Worm (Caenorhabditis elegans) whole organism, young adult: ENCODE results near the gene clec-169.

ENCODE experiments used
- F10E7.11 ChIP-seq: sonication (generic microtip); optimal IDR thresholded peaks from 2 replicates; lab custom pipeline; 2017; ENCODE audit warnings: mild to moderate bottlenecking, missing genetic modification characterization, moderate library complexity, missing compliant biosample characterization
- F33H1.4 ChIP-seq: fragments of 200-800 bp; sonication (Bioruptor generic); IDR thresholded peaks from 2 replicates; pipeline ENCODE4 v1.3.6; 2022; ENCODE audit warnings: missing genetic modification reagents, missing genetic modification characterization, missing compliant biosample characterization
- F37B4.10 ChIP-seq: fragments of 200-800 bp; sonication (Bioruptor generic); IDR thresholded peaks from 2 replicates; pipeline ENCODE4 v1.3.6; 2022; ENCODE audit warnings: missing genetic modification characterization, missing compliant biosample characterization
- F57C9.4 ChIP-seq: sonication (generic microtip); optimal IDR thresholded peaks from 2 replicates; lab custom pipeline; 2017; ENCODE audit warnings: mild to moderate bottlenecking, missing genetic modification characterization, missing compliant biosample characterization
- Y53F4B.3 ChIP-seq: fragments of 200-800 bp; sonication (Bioruptor generic); IDR thresholded peaks from 2 replicates; pipeline ENCODE4 v1.3.6; 2022; ENCODE audit warnings: missing genetic modification reagents, missing genetic modification characterization, missing compliant biosample characterization
- Y53G8AR.9 ChIP-seq: fragments of 200-800 bp; sonication (Bioruptor generic); conservative IDR thresholded peaks from 2 replicates; pipeline ENCODE4 v1.3.6; 2022; ENCODE audit warnings: missing genetic modification reagents, missing genetic modification characterization, missing compliant biosample characterization
- attf-5 ChIP-seq: fragments of 200-800 bp; sonication (Bioruptor generic); optimal IDR thresholded peaks from 2 replicates; lab custom pipeline; 2018; ENCODE audit warnings: mild to moderate bottlenecking, missing genetic modification characterization, missing compliant biosample characterization
- cebp-2 ChIP-seq: fragments of 200-800 bp; sonication (Bioruptor generic); IDR thresholded peaks from 2 replicates; pipeline ENCODE4 v1.3.6; 2022; ENCODE audit warnings: missing genetic modification characterization, missing compliant biosample characterization
- ceh-100 ChIP-seq: fragments of 200-800 bp; sonication (Bioruptor generic); IDR thresholded peaks from 2 replicates; pipeline ENCODE4 v1.3.6; 2022; ENCODE audit warnings: missing genetic modification reagents, missing genetic modification characterization, missing compliant biosample characterization
- ceh-58 ChIP-seq: fragments of 200-800 bp; sonication (Bioruptor generic); IDR thresholded peaks from 2 replicates; pipeline ENCODE4 v1.3.6; 2022; ENCODE audit warnings: missing genetic modification characterization, missing compliant biosample characterization
- ceh-91 ChIP-seq: fragments of 200-800 bp; sonication (Bioruptor generic); IDR thresholded peaks from 2 replicates; pipeline ENCODE4 v1.3.6; 2022; ENCODE audit warnings: missing genetic modification reagents, missing genetic modification characterization, missing compliant biosample characterization
- die-1 ChIP-seq: sonication (generic microtip); optimal IDR thresholded peaks from 2 replicates; lab custom pipeline; 2016; ENCODE audit warnings: missing genotype, mild to moderate bottlenecking, missing genetic modification characterization, missing compliant biosample characterization
- dox-1 ChIP-seq: fragments of 200-800 bp; sonication (Bioruptor generic); IDR thresholded peaks from 2 replicates; pipeline ENCODE4 v1.3.6; 2022; ENCODE audit warnings: missing genetic modification reagents, missing genetic modification characterization, missing compliant biosample characterization
- dpl-1 ChIP-seq: fragments of 150-350 bp; optimal IDR thresholded peaks from 2 replicates; lab custom pipeline; 2014; ENCODE audit warnings: missing biosample characterization, missing genetic modification reagents, missing genetic modification characterization
- efl-1 ChIP-seq: fragments of 150-350 bp; optimal IDR thresholded peaks from 2 replicates; lab custom pipeline; 2014; ENCODE audit warnings: missing biosample characterization, missing genetic modification reagents, missing genetic modification characterization
- egl-18 ChIP-seq: fragments of 200-800 bp; sonication (Bioruptor generic); IDR thresholded peaks from 2 replicates; pipeline ENCODE4 v1.3.6; 2022; ENCODE audit warnings: missing genetic modification reagents, missing genetic modification characterization, missing compliant biosample characterization
- egrh-3 ChIP-seq: fragments of 200-800 bp; sonication (Bioruptor generic); IDR thresholded peaks from 2 replicates; pipeline ENCODE4 v1.3.6; 2022; ENCODE audit warnings: missing genetic modification reagents, missing genetic modification characterization, missing compliant biosample characterization
- ets-4 ChIP-seq: fragments of 200-800 bp; sonication (Bioruptor generic); optimal IDR thresholded peaks from 2 replicates; lab custom pipeline; 2018; ENCODE audit warnings: mild to moderate bottlenecking, missing genetic modification characterization, missing compliant biosample characterization
- him-1 ChIP-seq: sonication (generic microtip); optimal IDR thresholded peaks from 2 replicates; lab custom pipeline; 2016; ENCODE audit warnings: missing genotype, missing genetic modification reagents, missing genetic modification characterization, missing compliant biosample characterization
- hlh-26 ChIP-seq: fragments of 200-800 bp; sonication (Bioruptor generic); conservative IDR thresholded peaks from 2 replicates; pipeline ENCODE4 v1.3.6; 2022; ENCODE audit warnings: missing genetic modification reagents, missing genetic modification characterization, missing compliant biosample characterization
- hmg-1.2 ChIP-seq: fragments of 200-800 bp; sonication (Bioruptor generic); IDR thresholded peaks from 2 replicates; pipeline ENCODE4 v1.3.6; 2022; ENCODE audit warnings: missing genetic modification reagents, missing genetic modification characterization, missing compliant biosample characterization
- hmg-20 ChIP-seq: fragments of 200-800 bp; sonication (Bioruptor generic); IDR thresholded peaks from 2 replicates; pipeline ENCODE4 v1.3.6; 2022; ENCODE audit warnings: missing genetic modification reagents, missing genetic modification characterization, missing compliant biosample characterization
- hrde-1 ChIP-seq: sonication (generic microtip); optimal IDR thresholded peaks from 2 replicates; lab custom pipeline; 2016; ENCODE audit warnings: missing genetic modification characterization, mild to moderate bottlenecking, missing compliant biosample characterization, moderate library complexity, missing genotype, missing genetic modification reagents, borderline replicate concordance
- lag-1 ChIP-seq: fragments of 200-800 bp; sonication (Bioruptor generic); IDR thresholded peaks from 2 replicates; pipeline ENCODE4 v1.3.6; 2022; ENCODE audit warnings: missing genetic modification reagents, missing genetic modification characterization, missing compliant biosample characterization
- let-607 ChIP-seq, 2 experiments: fragments of 200-800 bp in 1 of 2; sonication (Bioruptor generic) in 1 of 2; sonication (generic microtip) in 1 of 2; optimal IDR thresholded peaks; 2 replicates each; lab custom pipeline; 2016 to 2018; ENCODE audit warnings: mild to moderate bottlenecking in 2 of 2, missing compliant biosample characterization in 2 of 2, missing genetic modification characterization in 2 of 2, moderate library complexity in 2 of 2, missing genotype in 1 of 2
- lin-54 ChIP-seq: fragments of 200-800 bp; sonication (Bioruptor generic); optimal IDR thresholded peaks from 2 replicates; lab custom pipeline; 2018; ENCODE audit warnings: mild to moderate bottlenecking, missing genetic modification characterization, missing compliant biosample characterization
- madf-10 ChIP-seq: sonication (generic microtip); optimal IDR thresholded peaks from 2 replicates; lab custom pipeline; 2016; ENCODE audit warnings: mild to moderate bottlenecking, missing genetic modification characterization, missing compliant biosample characterization
- mcd-1 ChIP-seq: fragments of 200-800 bp; sonication (Bioruptor generic); IDR thresholded peaks from 2 replicates; pipeline ENCODE4 v1.3.6; 2022; ENCODE audit warnings: missing genetic modification reagents, missing genetic modification characterization, missing compliant biosample characterization
- mel-28 ChIP-seq: sonication (generic microtip); optimal IDR thresholded peaks from 2 replicates; lab custom pipeline; 2016; ENCODE audit warnings: borderline replicate concordance, mild to moderate bottlenecking, missing genetic modification characterization, missing compliant biosample characterization
- mes-4 ChIP-seq: sonication (generic microtip); optimal IDR thresholded peaks from 2 replicates; lab custom pipeline; 2016; ENCODE audit warnings: missing genotype, missing genetic modification characterization, missing compliant biosample characterization
- nhr-27 ChIP-seq: fragments of 200-800 bp; sonication (Bioruptor generic); optimal IDR thresholded peaks from 2 replicates; lab custom pipeline; 2018; ENCODE audit warnings: mild to moderate bottlenecking, missing genetic modification characterization, moderate library complexity, missing compliant biosample characterization
- nhr-80 ChIP-seq: sonication (generic microtip); optimal IDR thresholded peaks from 2 replicates; lab custom pipeline; 2016; ENCODE audit warnings: missing genetic modification characterization, missing compliant biosample characterization
- nhr-90 ChIP-seq: sonication (generic microtip); optimal IDR thresholded peaks from 2 replicates; lab custom pipeline; 2016; ENCODE audit warnings: missing genotype, mild to moderate bottlenecking, missing genetic modification characterization, missing compliant biosample characterization
- pha-4 ChIP-seq: fragments of 150-350 bp; sonication (generic microtip); optimal IDR thresholded peaks from 2 replicates; lab custom pipeline; 2014; ENCODE audit warnings: missing biosample characterization, missing genetic modification reagents, missing genetic modification characterization
- sdz-38 ChIP-seq: sonication (generic microtip); optimal IDR thresholded peaks from 2 replicates; lab custom pipeline; 2016; ENCODE audit warnings: missing genotype, missing genetic modification characterization, missing compliant biosample characterization
- snpc-1.3 ChIP-seq: sonication (generic microtip); optimal IDR thresholded peaks from 2 replicates; lab custom pipeline; 2017; ENCODE audit warnings: missing genetic modification characterization, mild to moderate bottlenecking, missing compliant biosample characterization, antibody characterized with exemption, moderate library complexity, missing genotype, missing genetic modification reagents; ENCODE audit not compliant: insufficient read depth
- snpc-3.4 ChIP-seq: sonication (generic microtip); optimal IDR thresholded peaks from 2 replicates; lab custom pipeline; 2017; ENCODE audit warnings: missing genetic modification characterization, mild to moderate bottlenecking, missing compliant biosample characterization, antibody characterized with exemption, moderate library complexity, missing genotype, missing genetic modification reagents
- tbx-9 ChIP-seq: sonication (generic microtip); optimal IDR thresholded peaks from 2 replicates; lab custom pipeline; 2016; ENCODE audit warnings: borderline replicate concordance, missing genetic modification characterization, inconsistent platforms, missing compliant biosample characterization
- unc-130 ChIP-seq: sonication (generic microtip); optimal IDR thresholded peaks from 2 replicates; lab custom pipeline; 2016; ENCODE audit warnings: missing genetic modification reagents, missing genetic modification characterization, missing compliant biosample characterization
- ztf-28 ChIP-seq: fragments of 200-800 bp; sonication (Bioruptor generic); IDR thresholded peaks from 2 replicates; pipeline ENCODE4 v1.3.6; 2022; ENCODE audit warnings: missing genetic modification reagents, missing genetic modification characterization, missing compliant biosample characterization
- ztf-6 ChIP-seq: fragments of 200-800 bp; sonication (Bioruptor generic); IDR thresholded peaks from 2 replicates; pipeline ENCODE4 v1.3.6; 2022; ENCODE audit warnings: missing genetic modification reagents, missing genetic modification characterization, missing compliant biosample characterization

The clec-169 gene

DNA sequence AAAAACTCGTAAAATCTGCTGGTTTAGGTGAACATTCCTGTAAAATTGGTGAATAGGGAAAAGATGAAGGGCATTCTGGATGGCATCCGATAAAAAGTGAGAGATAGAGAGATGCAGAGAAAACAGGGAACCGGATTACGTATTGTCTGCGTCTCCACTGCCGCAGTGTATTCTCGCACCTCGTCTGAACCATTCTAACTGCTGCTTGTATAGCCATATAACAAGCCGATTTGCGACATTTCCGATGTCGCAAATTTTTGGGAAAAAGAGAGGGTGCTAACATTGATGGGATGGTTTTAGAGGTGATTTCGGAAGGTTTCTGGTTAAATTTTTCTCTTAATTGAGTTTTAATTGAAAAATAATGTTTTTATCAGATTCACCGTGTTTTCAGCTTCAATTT lies 40.0 kb upstream of the clec-169 start, which contains the start of gene W09G12.10:
Gene W09G12.10 (minus strand): TSS at position 121 of the 400 bp plus-strand sequence.
- TF ChIP-seq egl-18 (GFP tag; lab: Robert Waterston, UW) (no peak), hmg-1.2 (GFP tag; lab: Robert Waterston, UW) (peak; percentile 81)
- TF ChIP-seq, all 124 proteins: peak for 1

DNA sequence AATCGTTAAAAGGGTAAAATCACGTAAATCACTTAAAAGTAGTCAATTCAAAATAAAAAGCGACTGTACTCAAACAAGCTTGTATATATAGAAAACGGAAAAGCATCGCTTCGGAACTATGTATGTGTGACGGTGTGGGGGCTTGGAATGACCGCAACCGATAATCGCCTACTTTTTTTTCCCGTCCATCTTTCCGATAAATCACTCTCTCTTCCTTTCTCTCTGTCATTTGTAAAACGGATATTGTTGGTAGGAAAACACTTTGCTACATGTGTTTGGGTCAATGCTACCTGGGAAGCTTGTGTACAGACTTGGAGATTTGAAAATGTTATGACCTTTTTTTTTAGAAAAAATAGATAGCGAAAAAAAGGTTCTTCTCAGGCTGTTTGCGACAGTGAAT lies 36.3 kb upstream of the clec-169 start:
- no peak for TF ChIP-seq madf-10
- no peak for TF ChIP-seq efl-1 (GFP tag; lab: Kevin White, UChicago)
- no peak for TF ChIP-seq F10E7.11
- no peak for TF ChIP-seq mes-4 (tag; lab: Kevin White, UChicago)
- TF ChIP-seq F33H1.4 (GFP tag; lab: Robert Waterston, UW): no peak
- TF ChIP-seq unc-130 (GFP tag; lab: Kevin White, UChicago): no peak
- no peak for TF ChIP-seq dpl-1 (GFP tag; lab: Kevin White, UChicago)
- no peak for TF ChIP-seq dox-1 (GFP tag; lab: Robert Waterston, UW)

DNA sequence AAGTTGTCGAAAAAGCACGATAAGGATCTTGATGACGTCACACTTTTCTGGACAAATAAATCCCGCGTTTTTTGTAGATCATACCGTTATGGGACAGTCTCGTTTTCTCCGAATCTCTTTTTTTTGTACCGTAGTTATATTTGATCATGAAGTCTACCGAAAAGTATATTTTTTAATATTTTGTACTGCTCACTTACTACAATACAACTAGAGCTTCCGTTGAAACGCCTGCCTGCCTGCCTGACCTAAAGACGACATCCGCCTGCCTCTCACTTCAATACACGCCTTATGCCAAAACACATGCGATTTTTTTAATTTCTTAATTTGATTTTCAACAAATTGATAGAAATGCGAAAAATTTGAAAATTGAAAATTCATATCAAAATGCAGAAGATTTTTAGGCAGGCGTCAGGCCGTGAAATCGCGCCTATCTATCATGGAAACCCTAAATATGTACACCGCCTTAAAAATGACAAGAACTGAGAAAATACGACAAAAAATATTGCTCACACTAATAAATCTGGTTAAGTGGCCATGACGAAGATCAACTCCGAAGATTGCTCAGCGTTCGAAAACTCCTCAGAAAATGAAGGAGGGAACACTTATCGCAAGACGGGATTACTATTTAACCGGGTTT lies 35.4 kb upstream of the clec-169 start, which contains the start of gene W09G12.8:
Gene W09G12.8 (plus strand): TSS at position 587 of the 637 bp plus-strand sequence.
- TF ChIP-seq nhr-27 (no peak), hmg-20 (GFP tag; lab: Robert Waterston, UW) (no peak), ceh-100 (GFP tag; lab: Robert Waterston, UW) (no peak), ceh-91 (no peak), snpc-3.4 (no peak), die-1 (no peak), hrde-1 (tag; lab: Kevin White, UChicago) (no peak), him-1 (tag; lab: Kevin White, UChicago) (no peak), lin-54 (GFP tag; lab: Kevin White, UChicago) (no peak), nhr-90 (tag; lab: Kevin White, UChicago) (no peak), unc-130 (GFP tag; lab: Kevin White, UChicago) (no peak)

DNA sequence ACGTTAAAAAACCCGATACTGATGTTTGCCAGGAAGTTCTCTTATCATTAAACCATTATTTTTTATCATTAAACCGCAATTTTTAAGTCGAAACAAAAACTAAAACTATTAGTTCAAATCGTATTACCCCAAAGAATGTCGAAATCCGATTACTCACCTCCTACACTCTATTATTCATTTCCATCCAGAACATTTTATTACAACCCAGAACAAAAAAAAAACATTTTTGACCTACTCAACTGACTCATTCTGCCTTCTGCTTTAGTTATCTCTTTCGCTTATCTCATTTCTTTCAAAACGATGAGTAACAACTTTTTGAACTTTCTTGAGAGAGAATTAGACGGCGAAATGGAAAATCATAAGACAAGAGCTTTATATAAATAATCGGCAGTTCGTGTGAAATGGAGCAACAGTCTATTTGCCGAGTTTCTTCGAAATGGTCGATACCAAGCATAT lies 32.4 kb upstream of the clec-169 start, which contains the start of gene W09G12.7:
Gene W09G12.7 (plus strand): TSS at position 406 of the 456 bp plus-strand sequence.
- TF ChIP-seq hlh-26 (GFP tag; lab: Robert Waterston, UW) (no peak), Y53F4B.3 (no peak), snpc-1.3 (tag; lab: Kevin White, UChicago) (no peak), mcd-1 (GFP tag; lab: Robert Waterston, UW) (no peak), ceh-58 (GFP tag; lab: Robert Waterston, UW) (no peak), let-607 (tag; optimal IDR thresholded peaks at IDR 0.05; lab: Kevin White, UChicago) (no peak), tbx-9 (tag; lab: Kevin White, UChicago) (no peak), nhr-80 (tag; lab: Kevin White, UChicago) (peak; percentile 48), cebp-2 (GFP tag; lab: Robert Waterston, UW) (no peak)

DNA sequence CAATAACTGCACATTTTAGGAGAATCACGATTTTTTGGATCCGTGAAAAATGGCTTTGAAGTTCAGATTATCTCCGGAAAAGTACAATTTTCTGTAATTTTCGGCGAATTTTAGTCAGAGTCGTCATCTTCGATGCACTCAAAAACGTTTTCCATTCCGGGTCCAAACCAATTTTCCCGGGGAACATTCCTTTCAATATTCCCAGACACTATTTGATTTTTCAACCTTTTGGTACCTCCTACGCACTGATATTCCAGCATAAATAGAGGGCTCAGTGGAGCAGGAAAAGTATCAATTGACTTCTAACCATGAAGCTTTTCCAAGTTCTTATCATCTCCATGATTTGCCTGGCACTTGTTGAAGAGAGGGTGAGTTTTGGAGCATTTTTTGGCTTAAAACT lies 29.5 kb upstream of the clec-169 start, which contains the start of gene W09G12.6:
Gene W09G12.6 (plus strand): TSS at position 301 of the 400 bp plus-strand sequence.
- TF ChIP-seq efl-1 (GFP tag; lab: Kevin White, UChicago) (no peak), ztf-6 (GFP tag; lab: Robert Waterston, UW) (no peak), F57C9.4 (no peak), ceh-58 (GFP tag; lab: Robert Waterston, UW) (no peak), egrh-3 (no peak), sdz-38 (no peak), let-607 (tag; optimal IDR thresholded peaks at IDR 0.05; lab: Kevin White, UChicago) (no peak), ets-4 (GFP tag; lab: Kevin White, UChicago) (no peak), dox-1 (GFP tag; lab: Robert Waterston, UW) (no peak), mel-28 (no peak), Y53G8AR.9 (GFP tag; lab: Robert Waterston, UW) (no peak), F37B4.10 (GFP tag; lab: Robert Waterston, UW) (no peak), pha-4 (tag; lab: Kevin White, UChicago) (no peak), attf-5 (GFP tag; lab: Kevin White, UChicago) (no peak), lag-1 (GFP tag; lab: Robert Waterston, UW) (no peak), ztf-28 (GFP tag; lab: Robert Waterston, UW) (no peak)
